5 worm cellular contexts compared by ENCODE assay signal in the genomic region with DNA sequence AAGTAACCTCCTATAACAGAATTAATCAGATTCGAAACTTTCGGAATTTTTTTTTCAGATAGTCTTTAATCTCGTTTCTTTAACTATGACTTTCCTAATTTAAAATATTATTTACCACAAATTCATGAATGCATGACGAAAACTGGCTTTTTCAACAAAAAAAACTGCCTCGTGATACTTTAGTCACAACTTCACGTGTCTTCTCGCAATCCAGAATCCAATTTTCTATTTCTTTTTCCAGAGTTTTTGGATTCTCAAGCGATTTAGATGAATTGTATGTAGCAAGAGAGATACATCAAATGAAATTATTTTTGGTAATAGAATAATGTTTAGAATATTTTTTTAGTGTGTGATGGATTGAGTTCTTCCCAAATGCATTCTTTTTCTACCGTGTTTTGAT.
TF ChIP-seq lines count a peak whose summit lies in the region.

No protein-coding gene starts in this region.

TF ChIP-seq in whole organism, L1 larva, 84 proteins besides CTCF, POLR2A, EP300 and RAD21:
- no peak for TF ChIP-seq elt-2 (tag; optimal IDR thresholded peaks at IDR 0.05; lab: Kevin White, UChicago)
- no peak for TF ChIP-seq dpl-1 (GFP tag; optimal IDR thresholded peaks at IDR 0.05; lab: Kevin White, UChicago)
- no peak for TF ChIP-seq nhr-19 (GFP tag; conservative IDR thresholded peaks at IDR 0.05; lab: Robert Waterston, UW)
- peak; percentile 27 for TF ChIP-seq nhr-71 (tag; optimal IDR thresholded peaks at IDR 0.05; lab: Kevin White, UChicago)
- TF ChIP-seq nhr-85 (tag; lab: Kevin White, UChicago) = no peak
- TF ChIP-seq swsn-7 (tag; optimal IDR thresholded peaks at IDR 0.05; lab: Kevin White, UChicago) = no peak
- TF ChIP-seq ceh-63 (GFP tag; optimal IDR thresholded peaks at IDR 0.05; lab: Kevin White, UChicago) = peak; percentile 44
- TF ChIP-seq aly-2 (tag; optimal IDR thresholded peaks at IDR 0.05; lab: Kevin White, UChicago) = no peak
- TF ChIP-seq lin-14 (GFP tag; optimal IDR thresholded peaks at IDR 0.05; lab: Kevin White, UChicago) = peak; percentile 56

TF ChIP-seq in whole organism, L2 larva, 48 proteins besides CTCF, POLR2A, EP300 and RAD21:
- no peak for TF ChIP-seq lin-11 (tag; optimal IDR thresholded peaks at IDR 0.05; lab: Kevin White, UChicago)
- TF ChIP-seq egl-27 (tag; optimal IDR thresholded peaks at IDR 0.05; lab: Kevin White, UChicago) = no peak
- TF ChIP-seq sma-3 (GFP tag; optimal IDR thresholded peaks at IDR 0.05; lab: Kevin White, UChicago) = no peak
- TF ChIP-seq C34F6.9 (tag; optimal IDR thresholded peaks at IDR 0.05; lab: Kevin White, UChicago) = peak; percentile 24
- TF ChIP-seq unc-55 (GFP tag; optimal IDR thresholded peaks at IDR 0.05; lab: Kevin White, UChicago) = peak; percentile 25
- TF ChIP-seq ceh-16 (tag; optimal IDR thresholded peaks at IDR 0.05; lab: Kevin White, UChicago) = no peak
- no peak for TF ChIP-seq nhr-77 (tag; optimal IDR thresholded peaks at IDR 0.05; lab: Kevin White, UChicago)

TF ChIP-seq in whole organism, L3 larva, 47 proteins besides CTCF, POLR2A, EP300 and RAD21:
- TF ChIP-seq fkh-10 (GFP tag; optimal IDR thresholded peaks at IDR 0.05; lab: Kevin White, UChicago) = peak; percentile 93
- TF ChIP-seq ceh-28 (tag; optimal IDR thresholded peaks at IDR 0.05; lab: Kevin White, UChicago) = no peak
- TF ChIP-seq nhr-11 (tag; optimal IDR thresholded peaks at IDR 0.05; lab: Kevin White, UChicago) = no peak
- no peak for TF ChIP-seq nhr-67 (tag; optimal IDR thresholded peaks at IDR 0.05; lab: Kevin White, UChicago)

TF ChIP-seq in whole organism, L4 larva, 104 proteins besides CTCF, POLR2A, EP300 and RAD21:
- TF ChIP-seq mxl-3 (GFP tag; optimal IDR thresholded peaks at IDR 0.05; lab: Kevin White, UChicago) (no peak), T20F7.1 (GFP tag; optimal IDR thresholded peaks at IDR 0.05; lab: Kevin White, UChicago) (no peak), lin-13 (GFP tag; optimal IDR thresholded peaks at IDR 0.05; lab: Kevin White, UChicago) (no peak), jun-1 (tag; optimal IDR thresholded peaks at IDR 0.05; lab: Kevin White, UChicago) (no peak), daf-16 (GFP tag; optimal IDR thresholded peaks at IDR 0.05; lab: Kevin White, UChicago) (no peak), daf-16 (tag; optimal IDR thresholded peaks at IDR 0.05; lab: Kevin White, UChicago) (no peak), fos-1 (tag; optimal IDR thresholded peaks at IDR 0.05; lab: Kevin White, UChicago) (no peak), ceh-28 (tag; optimal IDR thresholded peaks at IDR 0.05; lab: Kevin White, UChicago) (no peak), hmg-1.1 (GFP tag; IDR thresholded peaks at IDR 0.05; lab: Robert Waterston, UW) (no peak), nhr-10 (tag; optimal IDR thresholded peaks at IDR 0.05; lab: Kevin White, UChicago) (no peak), ces-1 (GFP tag; optimal IDR thresholded peaks at IDR 0.05; lab: Kevin White, UChicago) (peak; percentile 36), hlh-11 (tag; optimal IDR thresholded peaks at IDR 0.05; lab: Kevin White, UChicago) (no peak), tag-97 (GFP tag; IDR thresholded peaks at IDR 0.05; lab: Robert Waterston, UW) (no peak), fkh-10 (GFP tag; optimal IDR thresholded peaks at IDR 0.05; lab: Kevin White, UChicago) (peak; percentile 80), ceh-44 (GFP tag; IDR thresholded peaks at IDR 0.05; lab: Robert Waterston, UW) (no peak), madf-5 (GFP tag; IDR thresholded peaks at IDR 0.05; lab: Robert Waterston, UW) (no peak)

TF ChIP-seq in whole organism, late embryonic, 69 proteins besides CTCF, POLR2A, EP300 and RAD21:
- TF ChIP-seq ceh-34 (tag; optimal IDR thresholded peaks at IDR 0.05; lab: Kevin White, UChicago) (no peak), unc-42 (tag; optimal IDR thresholded peaks at IDR 0.05; lab: Kevin White, UChicago) (peak; percentile 37), T23F11.4 (GFP tag; optimal IDR thresholded peaks at IDR 0.05; lab: Kevin White, UChicago) (no peak)
